Worm (Caenorhabditis elegans) whole organism, young adult: Measurements from ENCODE around the gene F35E8.13.

Experiments
- B0019.2 ChIP-seq: fragments of 200-800 bp; sonication (Bioruptor generic); conservative IDR thresholded peaks from 2 replicates; pipeline ENCODE4 v1.3.6; 2022; ENCODE audit warnings: missing genetic modification reagents, missing genetic modification characterization, missing compliant biosample characterization
- B0261.1 ChIP-seq: sonication (generic microtip); optimal IDR thresholded peaks from 2 replicates; lab custom pipeline; 2016; ENCODE audit warnings: mild to moderate bottlenecking, missing genetic modification characterization, moderate library complexity, missing compliant biosample characterization
- C17E4.6 ChIP-seq: fragments of 200-800 bp; sonication (Bioruptor generic); IDR thresholded peaks from 2 replicates; pipeline ENCODE4 v1.3.6; 2022; ENCODE audit warnings: missing genetic modification reagents, missing genetic modification characterization, missing compliant biosample characterization
- F33H1.4 ChIP-seq: fragments of 200-800 bp; sonication (Bioruptor generic); IDR thresholded peaks from 2 replicates; pipeline ENCODE4 v1.3.6; 2022; ENCODE audit warnings: missing genetic modification reagents, missing genetic modification characterization, missing compliant biosample characterization
- F37B4.10 ChIP-seq: fragments of 200-800 bp; sonication (Bioruptor generic); IDR thresholded peaks from 2 replicates; pipeline ENCODE4 v1.3.6; 2022; ENCODE audit warnings: missing genetic modification characterization, missing compliant biosample characterization
- F49E8.2 ChIP-seq: sonication (generic microtip); optimal IDR thresholded peaks from 3 replicates; lab custom pipeline; 2017; ENCODE audit warnings: missing genetic modification characterization, mild to moderate bottlenecking, missing compliant biosample characterization, antibody characterized with exemption, moderate library complexity; ENCODE audit not compliant: insufficient read depth
- K12H6.12 ChIP-seq: fragments of 200-800 bp; sonication (Bioruptor generic); optimal IDR thresholded peaks from 2 replicates; lab custom pipeline; 2018; ENCODE audit warnings: mild to moderate bottlenecking, missing genetic modification characterization, missing compliant biosample characterization
- T07F8.4 ChIP-seq: sonication (generic microtip); optimal IDR thresholded peaks from 2 replicates; lab custom pipeline; 2016; ENCODE audit warnings: mild to moderate bottlenecking, missing genetic modification characterization, moderate library complexity, missing compliant biosample characterization
- Y53F4B.3 ChIP-seq: fragments of 200-800 bp; sonication (Bioruptor generic); IDR thresholded peaks from 2 replicates; pipeline ENCODE4 v1.3.6; 2022; ENCODE audit warnings: missing genetic modification reagents, missing genetic modification characterization, missing compliant biosample characterization
- aptf-3 ChIP-seq: fragments of 200-800 bp; sonication (Bioruptor generic); IDR thresholded peaks from 2 replicates; pipeline ENCODE4 v1.3.6; 2022; ENCODE audit warnings: missing genetic modification characterization, missing compliant biosample characterization
- athp-1 ChIP-seq: sonication (generic microtip); optimal IDR thresholded peaks from 2 replicates; lab custom pipeline; 2017; ENCODE audit warnings: mild to moderate bottlenecking, missing genetic modification characterization, missing compliant biosample characterization
- attf-3 ChIP-seq: fragments of 200-800 bp; sonication (Bioruptor generic); conservative IDR thresholded peaks from 2 replicates; pipeline ENCODE4 v1.3.6; 2022; ENCODE audit warnings: missing genetic modification reagents, missing genetic modification characterization, missing compliant biosample characterization
- attf-6 ChIP-seq: fragments of 200-800 bp; sonication (Bioruptor generic); IDR thresholded peaks from 2 replicates; pipeline ENCODE4 v1.3.6; 2022; ENCODE audit warnings: missing genetic modification reagents, missing genetic modification characterization, missing compliant biosample characterization
- bed-2 ChIP-seq: fragments of 200-800 bp; sonication (Bioruptor generic); IDR thresholded peaks from 2 replicates; pipeline ENCODE4 v1.3.6; 2022; ENCODE audit warnings: missing genetic modification reagents, missing genetic modification characterization, missing compliant biosample characterization
- ccch-3 ChIP-seq: fragments of 200-800 bp; sonication (Bioruptor generic); optimal IDR thresholded peaks from 2 replicates; lab custom pipeline; 2018; ENCODE audit warnings: mild to moderate bottlenecking, missing genetic modification characterization, missing compliant biosample characterization
- cebp-1 ChIP-seq, 2 experiments: fragments of 200-800 bp in 1 of 2; sonication (Bioruptor generic) in 1 of 2; sonication (generic microtip) in 1 of 2; IDR thresholded peaks in 1 of 2; optimal IDR thresholded peaks in 1 of 2; 2 replicates each; pipeline versions ENCODE4 v1.3.6 to Lab custom; 2017 to 2022; ENCODE audit warnings: missing compliant biosample characterization in 2 of 2, missing genetic modification characterization in 2 of 2, mild to moderate bottlenecking in 1 of 2, missing genetic modification reagents in 1 of 2, moderate library complexity in 1 of 2
- cebp-2 ChIP-seq: fragments of 200-800 bp; sonication (Bioruptor generic); IDR thresholded peaks from 2 replicates; pipeline ENCODE4 v1.3.6; 2022; ENCODE audit warnings: missing genetic modification characterization, missing compliant biosample characterization
- ceh-27 ChIP-seq: fragments of 200-800 bp; sonication (Bioruptor generic); optimal IDR thresholded peaks from 2 replicates; lab custom pipeline; 2018; ENCODE audit warnings: mild to moderate bottlenecking, missing genetic modification characterization, moderate library complexity, missing compliant biosample characterization
- ceh-91 ChIP-seq: fragments of 200-800 bp; sonication (Bioruptor generic); IDR thresholded peaks from 2 replicates; pipeline ENCODE4 v1.3.6; 2022; ENCODE audit warnings: missing genetic modification reagents, missing genetic modification characterization, missing compliant biosample characterization
- chd-7 ChIP-seq: sonication (generic microtip); optimal IDR thresholded peaks from 2 replicates; lab custom pipeline; 2016; ENCODE audit warnings: mild to moderate bottlenecking, missing genetic modification characterization, moderate library complexity, missing compliant biosample characterization
- dox-1 ChIP-seq: fragments of 200-800 bp; sonication (Bioruptor generic); IDR thresholded peaks from 2 replicates; pipeline ENCODE4 v1.3.6; 2022; ENCODE audit warnings: missing genetic modification reagents, missing genetic modification characterization, missing compliant biosample characterization
- dpff-1 ChIP-seq: sonication (generic microtip); optimal IDR thresholded peaks from 2 replicates; lab custom pipeline; 2017; ENCODE audit warnings: mild to moderate bottlenecking, missing genetic modification characterization, missing compliant biosample characterization
- ekl-4 ChIP-seq: fragments of 200-800 bp; sonication (Bioruptor generic); IDR thresholded peaks from 2 replicates; pipeline ENCODE4 v1.3.6; 2022; ENCODE audit warnings: missing genetic modification reagents, missing genetic modification characterization, missing compliant biosample characterization
- ets-4 ChIP-seq: fragments of 200-800 bp; sonication (Bioruptor generic); optimal IDR thresholded peaks from 2 replicates; lab custom pipeline; 2018; ENCODE audit warnings: mild to moderate bottlenecking, missing genetic modification characterization, missing compliant biosample characterization
- hrde-1 ChIP-seq: sonication (generic microtip); optimal IDR thresholded peaks from 2 replicates; lab custom pipeline; 2016; ENCODE audit warnings: missing genetic modification characterization, mild to moderate bottlenecking, missing compliant biosample characterization, moderate library complexity, missing genotype, missing genetic modification reagents, borderline replicate concordance
- lin-54 ChIP-seq: fragments of 200-800 bp; sonication (Bioruptor generic); optimal IDR thresholded peaks from 2 replicates; lab custom pipeline; 2018; ENCODE audit warnings: mild to moderate bottlenecking, missing genetic modification characterization, missing compliant biosample characterization
- lir-1 ChIP-seq: fragments of 200-800 bp; sonication (Bioruptor generic); conservative IDR thresholded peaks from 2 replicates; pipeline ENCODE4 v1.3.6; 2022; ENCODE audit warnings: missing genetic modification reagents, missing genetic modification characterization, missing compliant biosample characterization
- mes-4 ChIP-seq: sonication (generic microtip); optimal IDR thresholded peaks from 2 replicates; lab custom pipeline; 2016; ENCODE audit warnings: missing genotype, missing genetic modification characterization, missing compliant biosample characterization
- nfya-2 ChIP-seq: fragments of 200-800 bp; sonication (Bioruptor generic); IDR thresholded peaks from 2 replicates; pipeline ENCODE4 v1.3.6; 2022; ENCODE audit warnings: missing genetic modification reagents, missing genetic modification characterization, missing compliant biosample characterization
- nhr-120 ChIP-seq: fragments of 200-800 bp; sonication (Bioruptor generic); IDR thresholded peaks from 2 replicates; pipeline ENCODE4 v1.3.6; 2022; ENCODE audit warnings: missing genetic modification characterization, missing compliant biosample characterization
- nhr-179 ChIP-seq: sonication (generic microtip); optimal IDR thresholded peaks from 2 replicates; lab custom pipeline; 2016; ENCODE audit warnings: mild to moderate bottlenecking, missing genetic modification characterization, missing compliant biosample characterization
- nhr-27 ChIP-seq: fragments of 200-800 bp; sonication (Bioruptor generic); optimal IDR thresholded peaks from 2 replicates; lab custom pipeline; 2018; ENCODE audit warnings: mild to moderate bottlenecking, missing genetic modification characterization, moderate library complexity, missing compliant biosample characterization
- nhr-80 ChIP-seq: sonication (generic microtip); optimal IDR thresholded peaks from 2 replicates; lab custom pipeline; 2016; ENCODE audit warnings: missing genetic modification characterization, missing compliant biosample characterization
- nhr-90 ChIP-seq: sonication (generic microtip); optimal IDR thresholded peaks from 2 replicates; lab custom pipeline; 2016; ENCODE audit warnings: missing genotype, mild to moderate bottlenecking, missing genetic modification characterization, missing compliant biosample characterization
- pbrm-1 ChIP-seq: fragments of 200-800 bp; sonication (Bioruptor generic); IDR thresholded peaks from 2 replicates; pipeline ENCODE4 v1.3.6; 2022; ENCODE audit warnings: missing genetic modification reagents, missing genetic modification characterization, missing compliant biosample characterization
- rpc-1 ChIP-seq, 2 experiments: fragments of 150-350 bp in 1 of 2; sonication (generic microtip) in 1 of 2; optimal IDR thresholded peaks; 2 replicates each; lab custom pipeline; 2014 to 2018; ENCODE audit warnings: missing biosample characterization in 1 of 2, missing genetic modification characterization in 1 of 2, missing genetic modification reagents in 1 of 2, missing genotype in 1 of 2
- snpc-3.4 ChIP-seq: sonication (generic microtip); optimal IDR thresholded peaks from 2 replicates; lab custom pipeline; 2017; ENCODE audit warnings: missing genetic modification characterization, mild to moderate bottlenecking, missing compliant biosample characterization, antibody characterized with exemption, moderate library complexity, missing genotype, missing genetic modification reagents
- sptf-2 ChIP-seq: fragments of 200-800 bp; sonication (Bioruptor generic); optimal IDR thresholded peaks from 2 replicates; lab custom pipeline; 2018; ENCODE audit warnings: mild to moderate bottlenecking, missing genetic modification characterization, missing compliant biosample characterization
- tlf-1 ChIP-seq: fragments of 200-800 bp; sonication (Bioruptor generic); optimal IDR thresholded peaks from 2 replicates; lab custom pipeline; 2018; ENCODE audit warnings: mild to moderate bottlenecking, missing genetic modification characterization, missing compliant biosample characterization
- unc-130 ChIP-seq: sonication (generic microtip); optimal IDR thresholded peaks from 2 replicates; lab custom pipeline; 2016; ENCODE audit warnings: missing genetic modification reagents, missing genetic modification characterization, missing compliant biosample characterization
- xnd-1 ChIP-seq: sonication (generic microtip); optimal IDR thresholded peaks from 2 replicates; lab custom pipeline; 2016; ENCODE audit warnings: missing genotype, missing genetic modification reagents, missing genetic modification characterization, missing compliant biosample characterization
- zfh-2 ChIP-seq: fragments of 200-800 bp; sonication (Bioruptor generic); conservative IDR thresholded peaks from 2 replicates; pipeline ENCODE4 v1.3.6; 2022; ENCODE audit warnings: missing genetic modification reagents, missing genetic modification characterization, missing compliant biosample characterization
- zim-3 ChIP-seq: sonication (generic microtip); optimal IDR thresholded peaks from 2 replicates; lab custom pipeline; 2017; ENCODE audit warnings: mild to moderate bottlenecking, missing genetic modification characterization, moderate library complexity, missing compliant biosample characterization

F35E8.13 gene

DNA sequence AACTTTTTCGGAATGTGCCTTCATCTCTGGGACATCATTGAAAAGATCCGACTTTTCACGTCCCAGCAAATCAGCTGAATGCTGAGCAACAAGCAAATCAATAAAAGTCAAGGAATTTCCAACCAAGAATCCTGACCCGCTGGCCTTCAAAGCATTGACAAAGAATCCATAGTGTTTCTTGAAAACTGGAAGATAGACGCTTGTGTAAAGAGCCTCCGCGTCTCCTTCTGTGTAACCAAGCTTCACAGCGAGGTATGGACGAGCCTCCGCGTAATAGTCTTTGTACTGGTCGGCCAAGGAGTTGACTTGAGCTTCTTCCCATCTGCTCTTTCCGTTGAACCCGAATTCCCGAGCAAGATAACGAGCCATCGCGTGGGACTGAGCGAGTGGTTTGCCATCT, 7.8 kb upstream of the F35E8.13 start:
- TF ChIP-seq nhr-120 (GFP tag; lab: Robert Waterston, UW) = no peak
- TF ChIP-seq hrde-1 (tag; lab: Kevin White, UChicago) = no peak
- TF ChIP-seq attf-3 (GFP tag; lab: Robert Waterston, UW) = no peak
- no peak for TF ChIP-seq zim-3
- TF ChIP-seq pbrm-1 = no peak
- no peak for TF ChIP-seq T07F8.4 (tag; lab: Kevin White, UChicago)
- TF ChIP-seq aptf-3 = no peak
- TF ChIP-seq B0019.2 (GFP tag; lab: Robert Waterston, UW) = no peak
- no peak for TF ChIP-seq chd-7 (tag; lab: Kevin White, UChicago)
- TF ChIP-seq nfya-2 = no peak
- no peak for TF ChIP-seq lir-1
- TF ChIP-seq unc-130 = no peak
- no peak for TF ChIP-seq xnd-1 (tag; lab: Kevin White, UChicago)
- no peak for TF ChIP-seq zfh-2 (GFP tag; lab: Robert Waterston, UW)

DNA sequence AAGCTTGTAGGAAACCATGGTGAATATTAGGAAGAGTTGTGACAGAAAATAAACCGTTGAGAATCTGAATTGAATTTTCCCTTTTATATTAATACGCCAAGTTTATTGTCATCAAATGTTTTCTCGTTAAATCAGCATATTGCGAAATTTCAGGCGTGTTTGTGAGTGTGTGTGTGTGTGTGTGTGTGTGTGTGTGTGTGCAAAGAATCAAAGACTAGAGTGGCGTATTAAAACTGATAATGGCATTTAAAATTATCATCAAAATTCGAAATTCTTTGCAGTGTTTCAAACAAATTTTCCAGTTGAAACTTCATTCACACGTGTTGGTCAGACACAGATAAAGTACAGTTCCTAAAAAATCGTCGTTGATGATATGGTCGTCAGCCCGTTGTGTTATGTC, 7.2 kb upstream of the F35E8.13 start, which contains the start of gene gst-38:
Gene gst-38 (minus strand): TSS at position 152 of the 400 bp plus-strand sequence.
- TF ChIP-seq nhr-80 (tag; lab: Kevin White, UChicago) (peak; percentile 82), cebp-1 (GFP tag; IDR thresholded peaks at IDR 0.05; lab: Robert Waterston, UW) (peak; percentile 86), cebp-1 (tag; optimal IDR thresholded peaks at IDR 0.05; lab: Kevin White, UChicago) (peak; percentile 93), dpff-1 (no peak)

DNA sequence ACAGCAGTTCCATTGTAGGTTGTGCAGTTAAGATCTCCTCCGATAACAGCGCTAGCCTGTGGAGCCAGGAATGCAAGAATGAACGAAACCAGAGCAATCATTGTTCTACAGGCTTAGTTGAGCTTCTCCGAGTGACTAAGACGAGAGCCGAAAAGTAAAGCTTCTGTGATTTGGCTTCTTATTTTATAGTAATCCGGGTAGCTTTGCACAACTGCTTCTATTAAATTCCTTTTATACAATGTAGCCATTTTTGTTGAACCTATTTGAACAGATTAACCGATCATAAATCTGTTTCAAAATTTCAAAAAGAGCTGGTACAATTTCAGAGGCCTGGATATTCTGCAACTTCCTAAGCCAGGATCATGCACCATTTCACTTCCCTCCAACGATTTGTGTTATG, 5.6 kb upstream of the F35E8.13 start, which contains the start of gene F35E8.9:
Gene F35E8.9 (minus strand): TSS at position 101 of the 400 bp plus-strand sequence.
- TF ChIP-seq Y53F4B.3 (no peak), K12H6.12 (tag; lab: Kevin White, UChicago) (no peak), tlf-1 (no peak), B0261.1 (no peak)

DNA sequence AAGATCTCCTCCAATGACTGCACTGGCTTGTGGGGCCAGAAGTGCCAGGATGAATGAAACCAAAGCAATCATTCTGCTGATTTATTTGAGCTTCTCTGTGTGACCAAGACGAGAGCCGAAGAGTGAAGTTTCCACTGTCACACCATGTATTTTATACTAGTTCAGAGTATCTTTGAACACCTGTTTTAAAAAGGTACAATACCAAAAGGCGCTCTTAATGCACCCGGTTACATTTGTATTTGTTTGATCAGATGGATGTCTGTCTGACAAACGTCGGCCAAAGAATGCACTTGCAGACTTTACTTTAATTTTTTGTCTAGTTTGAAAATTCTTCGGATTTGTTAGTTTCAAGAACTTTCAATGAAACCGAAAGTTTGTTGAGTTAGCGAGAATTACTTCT, 2.8 kb upstream of the F35E8.13 start, which contains the start of gene F35E8.10:
Gene F35E8.10 (minus strand): TSS at position 101 of the 400 bp plus-strand sequence.
- TF ChIP-seq ceh-27 (GFP tag; lab: Kevin White, UChicago) (no peak), attf-6 (GFP tag; lab: Robert Waterston, UW) (no peak), lin-54 (GFP tag; lab: Kevin White, UChicago) (no peak), mes-4 (tag; lab: Kevin White, UChicago) (no peak), nhr-90 (tag; lab: Kevin White, UChicago) (no peak), nhr-27 (tag; lab: Kevin White, UChicago) (no peak), T07F8.4 (tag; lab: Kevin White, UChicago) (no peak), athp-1 (tag; lab: Kevin White, UChicago) (no peak), F49E8.2 (tag; lab: Kevin White, UChicago) (no peak), ekl-4 (GFP tag; lab: Robert Waterston, UW) (no peak), ccch-3 (GFP tag; lab: Kevin White, UChicago) (no peak), F37B4.10 (GFP tag; lab: Robert Waterston, UW) (no peak)

DNA sequence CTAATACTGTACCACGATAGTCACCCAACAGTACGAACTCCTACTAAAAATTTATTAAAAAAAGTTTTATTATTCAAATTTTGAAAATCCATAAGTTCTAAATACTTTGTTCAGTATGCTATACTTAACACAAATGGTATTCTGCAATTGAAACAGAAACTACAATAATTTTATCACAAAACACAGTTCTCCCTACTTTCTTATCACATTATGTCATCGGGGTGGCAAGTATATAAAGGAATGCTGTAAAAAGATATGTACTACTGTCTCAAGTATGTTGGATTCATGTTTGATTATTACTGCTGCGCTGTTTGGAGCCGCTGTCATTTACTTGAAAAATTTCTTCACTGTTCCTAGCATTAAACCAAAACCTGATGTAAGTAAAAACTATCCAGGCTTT, 2.0 kb upstream of the F35E8.13 start, which contains the start of gene cdr-1:
Gene cdr-1 (plus strand): TSS at position 208 of the 400 bp plus-strand sequence.
- TF ChIP-seq F49E8.2 (tag; lab: Kevin White, UChicago) = no peak
- TF ChIP-seq nhr-179 (tag; lab: Kevin White, UChicago) = no peak
- TF ChIP-seq lin-54 (GFP tag; lab: Kevin White, UChicago) = no peak
- TF ChIP-seq attf-3 (GFP tag; lab: Robert Waterston, UW) = no peak
- no peak for TF ChIP-seq ceh-91 (GFP tag; lab: Robert Waterston, UW)
- no peak for TF ChIP-seq rpc-1 (optimal IDR thresholded peaks at IDR 0.05; lab: Kevin White, UChicago)
- TF ChIP-seq rpc-1 (tag; optimal IDR thresholded peaks at IDR 0.05; lab: Kevin White, UChicago) = no peak
- no peak for TF ChIP-seq dox-1 (GFP tag; lab: Robert Waterston, UW)
- no peak for TF ChIP-seq cebp-2 (GFP tag; lab: Robert Waterston, UW)
- no peak for TF ChIP-seq C17E4.6
- TF ChIP-seq sptf-2 (GFP tag; lab: Kevin White, UChicago) = no peak
- TF ChIP-seq F33H1.4 = no peak
- TF ChIP-seq ets-4 (GFP tag; lab: Kevin White, UChicago) = no peak
- TF ChIP-seq bed-2 (GFP tag; lab: Robert Waterston, UW) = no peak
- TF ChIP-seq snpc-3.4 = no peak
